Fruit fly (Drosophila melanogaster) whole organism, embryonic: Measurements from ENCODE around the gene sob.

Experiments
- Bdp1 ChIP-seq: fragments of 200-800 bp; sonication (Bioruptor generic); optimal IDR thresholded peaks from 3 replicates; lab custom pipeline; 2016; ENCODE audit warnings: missing biosample characterization, missing genetic modification characterization
- Bteb2 ChIP-seq: fragments of 200-800 bp; sonication (Bioruptor generic); optimal IDR thresholded peaks from 2 replicates; lab custom pipeline; 2016; ENCODE audit warnings: missing biosample characterization, missing genetic modification characterization
- CG10321 ChIP-seq: fragments of 200-800 bp; sonication (Bioruptor generic); IDR thresholded peaks from 2 replicates; pipeline ENCODE4 v1.3.6; 2022; ENCODE audit warnings: missing biosample characterization, missing genetic modification characterization
- CG10654 ChIP-seq: fragments of 200-800 bp; sonication (Bioruptor generic); optimal IDR thresholded peaks from 2 replicates; lab custom pipeline; 2016; ENCODE audit warnings: missing biosample characterization, missing genetic modification characterization
- CG12391 ChIP-seq: fragments of 200-800 bp; sonication (Bioruptor generic); optimal IDR thresholded peaks from 3 replicates; lab custom pipeline; 2018; ENCODE audit warnings: missing biosample characterization, mild to moderate bottlenecking, missing genetic modification characterization, moderate library complexity
- CG14050 ChIP-seq: fragments of 200-800 bp; sonication (Bioruptor generic); IDR thresholded peaks from 3 replicates; pipeline ENCODE4 v1.3.6; 2022; ENCODE audit warnings: missing biosample characterization, missing genetic modification characterization
- CG14667 ChIP-seq: fragments of 200-800 bp; sonication (Bioruptor generic); IDR thresholded peaks from 2 replicates; pipeline ENCODE4 v1.3.6; 2022; ENCODE audit warnings: missing biosample characterization, missing genetic modification characterization
- CG14710 ChIP-seq: fragments of 200-800 bp; sonication (Bioruptor generic); optimal IDR thresholded peaks from 3 replicates; lab custom pipeline; 2019; ENCODE audit warnings: missing biosample characterization, mild to moderate bottlenecking, missing genetic modification characterization, moderate library complexity
- CG15514 ChIP-seq: fragments of 200-800 bp; sonication (Bioruptor generic); optimal IDR thresholded peaks from 3 replicates; lab custom pipeline; 2017; ENCODE audit warnings: missing biosample characterization, missing genetic modification characterization, mild to moderate bottlenecking, moderate library complexity, missing genetic modification reagents
- CG1832 ChIP-seq: fragments of 200-800 bp; sonication (Bioruptor generic); optimal IDR thresholded peaks from 2 replicates; lab custom pipeline; 2017; ENCODE audit warnings: missing biosample characterization, mild to moderate bottlenecking, missing genetic modification characterization, inconsistent platforms
- CG2199 ChIP-seq: fragments of 200-800 bp; sonication (Bioruptor generic); IDR thresholded peaks from 3 replicates; pipeline ENCODE4 v1.3.6; 2022; ENCODE audit warnings: missing biosample characterization, missing genetic modification characterization
- CG3065 ChIP-seq: fragments of 200-800 bp; sonication (Bioruptor generic); optimal IDR thresholded peaks from 2 replicates; lab custom pipeline; 2016; ENCODE audit warnings: missing biosample characterization, missing genetic modification characterization
- CG32767 ChIP-seq: fragments of 200-800 bp; sonication (Bioruptor generic); IDR thresholded peaks from 2 replicates; pipeline ENCODE4 v1.3.6; 2022; ENCODE audit warnings: missing biosample characterization, missing genetic modification characterization
- CG3407 ChIP-seq: fragments of 200-800 bp; sonication (Bioruptor generic); optimal IDR thresholded peaks from 2 replicates; lab custom pipeline; 2018; ENCODE audit warnings: missing biosample characterization, mild to moderate bottlenecking, missing genetic modification characterization
- CG34376 ChIP-seq: fragments of 200-800 bp; sonication (Bioruptor generic); optimal IDR thresholded peaks from 2 replicates; lab custom pipeline; 2018; ENCODE audit warnings: missing biosample characterization, mild to moderate bottlenecking, missing genetic modification characterization
- CG6683 ChIP-seq: fragments of 200-800 bp; sonication (Bioruptor generic); optimal IDR thresholded peaks from 2 replicates; lab custom pipeline; 2017; ENCODE audit warnings: missing biosample characterization, mild to moderate bottlenecking, missing genetic modification characterization, missing genetic modification reagents
- CG7357 ChIP-seq: fragments of 200-800 bp; sonication (Bioruptor generic); IDR thresholded peaks from 3 replicates; pipeline ENCODE4 v1.3.6; 2022; ENCODE audit warnings: missing biosample characterization, missing genetic modification characterization
- CG8944 ChIP-seq: fragments of 200-800 bp; sonication (Bioruptor generic); optimal IDR thresholded peaks from 3 replicates; lab custom pipeline; 2016; ENCODE audit warnings: missing biosample characterization, missing genetic modification characterization
- Deaf1 ChIP-seq: fragments of 200-800 bp; optimal IDR thresholded peaks from 3 replicates; lab custom pipeline; 2019; ENCODE audit warnings: missing biosample characterization, mild to moderate bottlenecking, missing genetic modification characterization, moderate library complexity
- Fer3 ChIP-seq: fragments of 200-800 bp; sonication (Bioruptor generic); optimal IDR thresholded peaks from 2 replicates; lab custom pipeline; 2018; ENCODE audit warnings: missing biosample characterization, mild to moderate bottlenecking, missing genetic modification characterization, moderate library complexity
- Hmr ChIP-seq: fragments of 200-800 bp; sonication (Bioruptor generic); optimal IDR thresholded peaks from 3 replicates; lab custom pipeline; 2017; ENCODE audit warnings: mild to moderate bottlenecking, missing biosample characterization, missing genetic modification reagents, missing genetic modification characterization
- Hr51 ChIP-seq, 2 experiments: fragments of 200-800 bp; sonication (Bioruptor generic); optimal IDR thresholded peaks; 2 replicates in 1 of 2; 3 replicates in 1 of 2; lab custom pipeline; 2016 to 2018; ENCODE audit warnings: missing biosample characterization in 2 of 2, missing genetic modification characterization in 2 of 2, mild to moderate bottlenecking in 1 of 2, moderate library complexity in 1 of 2
- Jarid2 ChIP-seq: fragments of 200-800 bp; sonication (Bioruptor generic); optimal IDR thresholded peaks from 3 replicates; lab custom pipeline; 2017; ENCODE audit warnings: mild to moderate bottlenecking, missing biosample characterization, missing genetic modification reagents, missing genetic modification characterization
- MESR4 ChIP-seq: fragments of 200-800 bp; sonication (Bioruptor generic); optimal IDR thresholded peaks from 2 replicates; lab custom pipeline; 2018; ENCODE audit warnings: missing biosample characterization, mild to moderate bottlenecking, missing genetic modification characterization, moderate library complexity
- Meics ChIP-seq: fragments of 200-800 bp; sonication (Bioruptor generic); optimal IDR thresholded peaks from 2 replicates; lab custom pipeline; 2017; ENCODE audit warnings: missing biosample characterization, mild to moderate bottlenecking, missing genetic modification characterization
- Oli ChIP-seq: fragments of 200-800 bp; sonication (Bioruptor generic); optimal IDR thresholded peaks from 2 replicates; lab custom pipeline; 2018; ENCODE audit warnings: missing biosample characterization, mild to moderate bottlenecking, missing genetic modification characterization, moderate library complexity
- PHDP ChIP-seq: fragments of 200-800 bp; sonication (Bioruptor generic); optimal IDR thresholded peaks from 3 replicates; lab custom pipeline; 2018; ENCODE audit warnings: missing biosample characterization, mild to moderate bottlenecking, missing genetic modification characterization, moderate library complexity
- Spps ChIP-seq: fragments of 200-800 bp; sonication (Bioruptor generic); optimal IDR thresholded peaks from 2 replicates; lab custom pipeline; 2018; ENCODE audit warnings: missing biosample characterization, mild to moderate bottlenecking, missing genetic modification characterization
- Sry-β ChIP-seq: fragments of 200-800 bp; sonication (Bioruptor generic); optimal IDR thresholded peaks from 2 replicates; lab custom pipeline; 2018; ENCODE audit warnings: missing biosample characterization, mild to moderate bottlenecking, missing genetic modification characterization, moderate library complexity
- ara ChIP-seq: fragments of 200-800 bp; sonication (Bioruptor generic); IDR thresholded peaks from 2 replicates; pipeline ENCODE4 v1.3.6; 2022; ENCODE audit warnings: missing biosample characterization, missing genetic modification characterization
- ash1 ChIP-seq: fragments of 200-800 bp; sonication (Bioruptor generic); optimal IDR thresholded peaks from 2 replicates; lab custom pipeline; 2018; ENCODE audit warnings: missing biosample characterization, mild to moderate bottlenecking, missing genetic modification characterization
- cg ChIP-seq: fragments of 200-800 bp; sonication (Bioruptor generic); optimal IDR thresholded peaks from 3 replicates; lab custom pipeline; 2019; ENCODE audit warnings: missing biosample characterization, mild to moderate bottlenecking, missing genetic modification characterization, moderate library complexity
- cwo ChIP-seq: fragments of 200-800 bp; sonication (Bioruptor generic); optimal IDR thresholded peaks from 3 replicates; lab custom pipeline; 2017; ENCODE audit warnings: missing biosample characterization, missing genetic modification characterization, mild to moderate bottlenecking, moderate library complexity, missing genetic modification reagents
- danr ChIP-seq: fragments of 200-800 bp; sonication (Bioruptor generic); IDR thresholded peaks from 2 replicates; pipeline ENCODE4 v1.3.6; 2022; ENCODE audit warnings: missing biosample characterization, missing genetic modification characterization
- dpn ChIP-seq, 2 experiments: fragments of 200-800 bp; sonication (Bioruptor generic); optimal IDR thresholded peaks; 3 replicates each; lab custom pipeline; 2016; ENCODE audit warnings: missing biosample characterization in 2 of 2, missing genetic modification characterization in 2 of 2
- eyg ChIP-seq: fragments of 200-800 bp; sonication (Bioruptor generic); optimal IDR thresholded peaks from 3 replicates; lab custom pipeline; 2016; ENCODE audit warnings: missing biosample characterization, missing genetic modification characterization
- fu2 ChIP-seq: fragments of 200-800 bp; sonication (Bioruptor generic); optimal IDR thresholded peaks from 2 replicates; lab custom pipeline; 2016; ENCODE audit warnings: missing biosample characterization, missing genetic modification characterization
- gsb-n ChIP-seq: fragments of 200-800 bp; sonication (Bioruptor generic); optimal IDR thresholded peaks from 3 replicates; lab custom pipeline; 2018; ENCODE audit warnings: missing biosample characterization, mild to moderate bottlenecking, missing genetic modification characterization
- lab ChIP-seq: fragments of 200-800 bp; sonication (Bioruptor generic); optimal IDR thresholded peaks from 3 replicates; lab custom pipeline; 2017; ENCODE audit warnings: missing biosample characterization, missing genetic modification characterization, mild to moderate bottlenecking, moderate library complexity, missing genetic modification reagents
- mld ChIP-seq: fragments of 200-800 bp; sonication (Bioruptor generic); IDR thresholded peaks from 3 replicates; pipeline ENCODE4 v1.3.6; 2022; ENCODE audit warnings: missing biosample characterization, missing genetic modification characterization; ENCODE audit not compliant: partially characterized antibody
- nau ChIP-seq: fragments of 200-800 bp; sonication (Bioruptor generic); optimal IDR thresholded peaks from 3 replicates; lab custom pipeline; 2017; ENCODE audit warnings: missing biosample characterization, mild to moderate bottlenecking, missing genetic modification characterization, missing genetic modification reagents
- odd ChIP-seq: fragments of 200-800 bp; sonication (Bioruptor generic); optimal IDR thresholded peaks from 2 replicates; lab custom pipeline; 2017; ENCODE audit warnings: missing biosample characterization, mild to moderate bottlenecking, missing genetic modification characterization
- pnt ChIP-seq: fragments of 200-800 bp; sonication (Bioruptor generic); optimal IDR thresholded peaks from 3 replicates; lab custom pipeline; 2016; ENCODE audit warnings: missing biosample characterization, missing genetic modification characterization
- slp2 ChIP-seq: fragments of 200-800 bp; sonication (Bioruptor generic); optimal IDR thresholded peaks from 2 replicates; lab custom pipeline; 2016; ENCODE audit warnings: missing biosample characterization, missing genetic modification characterization
- sqz ChIP-seq: fragments of 200-800 bp; sonication (Bioruptor generic); optimal IDR thresholded peaks from 3 replicates; lab custom pipeline; 2018; ENCODE audit warnings: missing biosample characterization, mild to moderate bottlenecking, missing genetic modification characterization
- sr ChIP-seq: fragments of 200-800 bp; sonication (Bioruptor generic); IDR thresholded peaks from 3 replicates; pipeline ENCODE4 v1.3.6; 2022; ENCODE audit warnings: missing biosample characterization, missing genetic modification characterization
- sug ChIP-seq: fragments of 200-800 bp; optimal IDR thresholded peaks from 2 replicates; lab custom pipeline; 2019; ENCODE audit warnings: missing biosample characterization, mild to moderate bottlenecking, missing genetic modification characterization, moderate library complexity
- tx ChIP-seq: fragments of 200-800 bp; sonication (Bioruptor generic); optimal IDR thresholded peaks from 2 replicates; lab custom pipeline; 2016; ENCODE audit warnings: missing biosample characterization, missing genetic modification characterization
- z ChIP-seq: fragments of 200-800 bp; sonication (Bioruptor generic); IDR thresholded peaks from 3 replicates; pipeline ENCODE4 v1.3.6; 2022; ENCODE audit warnings: missing biosample characterization, missing genetic modification characterization
- zfh1 ChIP-seq: fragments of 200-800 bp; sonication (Bioruptor generic); IDR thresholded peaks from 3 replicates; pipeline ENCODE4 v1.3.6; 2022; ENCODE audit warnings: missing biosample characterization, missing genetic modification characterization

sob gene

DNA sequence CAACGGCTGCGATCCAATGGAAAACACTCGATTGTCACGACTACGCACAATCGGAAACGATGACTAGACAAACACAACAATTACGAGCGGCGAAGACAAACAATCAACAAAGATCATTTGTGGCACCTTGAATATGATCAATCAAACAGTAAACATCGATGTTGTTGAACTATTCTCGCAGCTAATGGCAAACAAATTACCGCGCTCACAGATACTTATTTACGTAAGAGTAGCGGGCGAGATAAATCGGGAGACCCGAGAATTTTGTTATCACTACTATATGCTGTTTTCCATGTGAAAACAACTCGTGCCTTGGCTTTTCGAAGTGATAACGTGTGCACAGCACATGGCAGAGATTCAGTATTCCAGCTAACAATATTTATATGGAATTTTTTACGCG is 48.2 kb upstream of the sob start (continued):
- TF ChIP-seq eyg (GFP tag; lab: Kevin White, UChicago) (peak; percentile 60), nau (peak; percentile 91), z (GFP tag; lab: Robert Waterston, UW) (peak; percentile 72; the same call in 2 of the 3 replicates), Fer3 (tag; lab: Kevin White, UChicago) (peak; percentile 73), CG14710 (peak; percentile 91), CG15514 (peak; percentile 85), Meics (peak; percentile 79), Spps (tag; lab: Kevin White, UChicago) (peak; percentile 81), CG2199 (0 out of 3 replicates have a peak, but pooled peaks have one; percentile 51), odd (GFP tag; lab: Kevin White, UChicago) (peak; percentile 97), pnt (GFP tag; lab: Kevin White, UChicago) (peak; percentile 23), danr (GFP tag; lab: Robert Waterston, UW) (peak; percentile 7; the same call in 1 of the 2 replicates), CG7357 (GFP tag; lab: Robert Waterston, UW) (0 out of 3 replicates have a peak, but pooled peaks have one; percentile 14), CG12391 (tag; lab: Kevin White, UChicago) (peak; percentile 73), sqz (GFP tag; lab: Kevin White, UChicago) (peak; percentile 85), sug (peak; percentile 42), CG3065 (peak; percentile 33), ara (GFP tag; lab: Robert Waterston, UW) (peak; percentile 87), PHDP (tag; lab: Kevin White, UChicago) (peak; percentile 89), CG10321 (GFP tag; lab: Robert Waterston, UW) (no peak), Jarid2 (GFP tag; lab: Kevin White, UChicago) (peak; percentile 67), zfh1 (GFP tag; lab: Robert Waterston, UW) (peak; percentile 88), CG3407 (GFP tag; lab: Kevin White, UChicago) (peak; percentile 95), tx (GFP tag; lab: Kevin White, UChicago) (no peak), slp2 (GFP tag; lab: Kevin White, UChicago) (peak; percentile 73), CG34376 (GFP tag; lab: Kevin White, UChicago) (peak; percentile 95), Bteb2 (GFP tag; lab: Kevin White, UChicago) (no peak), CG8944 (GFP tag; lab: Kevin White, UChicago) (peak; percentile 74), CG14050 (no peak), sr (GFP tag; lab: Robert Waterston, UW) (no peak), Bdp1 (peak; percentile 88), CG1832 (GFP tag; lab: Kevin White, UChicago) (no peak), cwo (peak; percentile 83), lab (peak; percentile 93), Hmr (peak; percentile 92), fu2 (GFP tag; lab: Kevin White, UChicago) (peak; percentile 52), dpn (GFP tag; optimal IDR thresholded peaks at IDR 0.05; lab: Kevin White, UChicago) (peak; percentile 8 to 68), CG10654 (GFP tag; lab: Kevin White, UChicago) (peak; percentile 87), Deaf1 (no peak), Oli (no peak), Sry-β (GFP tag; lab: Kevin White, UChicago) (peak; percentile 27), mld (GFP tag; lab: Robert Waterston, UW) (no peak), MESR4 (GFP tag; lab: Kevin White, UChicago) (peak; percentile 57), CG6683 (peak; percentile 78), ash1 (peak; percentile 67), CG32767 (GFP tag; lab: Robert Waterston, UW) (0 out of 2 replicates have a peak, but pooled peaks have one; percentile 21), gsb-n (tag; lab: Kevin White, UChicago) (peak; percentile 57), Hr51 (GFP tag; optimal IDR thresholded peaks at IDR 0.05; lab: Kevin White, UChicago) (peak; percentile 16 to 89), cg (GFP tag; lab: Kevin White, UChicago) (no peak), CG14667 (GFP tag; lab: Robert Waterston, UW) (no peak)
